Fruit fly (Drosophila melanogaster) whole organism, adult: ENCODE results near the gene Snx27.

Experiments used
- CG11617 ChIP-seq: fragments of 200-800 bp; sonication (Bioruptor generic); optimal IDR thresholded peaks from 2 replicates; lab custom pipeline; 2017; ENCODE audit warnings: mild to moderate bottlenecking, missing biosample characterization, missing genetic modification reagents, missing genetic modification characterization
- CG12768 ChIP-seq: fragments of 200-800 bp; sonication (Bioruptor generic); optimal IDR thresholded peaks from 2 replicates; lab custom pipeline; 2017; ENCODE audit warnings: missing biosample characterization, missing genetic modification characterization, mild to moderate bottlenecking, moderate library complexity, missing genetic modification reagents
- CG14711 ChIP-seq: fragments of 200-800 bp; sonication (Bioruptor generic); optimal IDR thresholded peaks from 2 replicates; lab custom pipeline; 2018; ENCODE audit warnings: missing biosample characterization, mild to moderate bottlenecking, missing genetic modification characterization, moderate library complexity
- CG1620 ChIP-seq: fragments of 200-800 bp; sonication (Bioruptor generic); optimal IDR thresholded peaks from 2 replicates; lab custom pipeline; 2016; ENCODE audit warnings: missing biosample characterization, missing genetic modification characterization
- CG33017 ChIP-seq: fragments of 200-800 bp; sonication (Bioruptor generic); optimal IDR thresholded peaks from 2 replicates; lab custom pipeline; 2018; ENCODE audit warnings: missing biosample characterization, mild to moderate bottlenecking, missing genetic modification characterization, moderate library complexity
- CG5204 ChIP-seq: fragments of 200-800 bp; sonication (Bioruptor generic); optimal IDR thresholded peaks from 2 replicates; lab custom pipeline; 2016; ENCODE audit warnings: missing biosample characterization, missing genetic modification characterization
- CG7045 ChIP-seq: fragments of 200-800 bp; sonication (Bioruptor generic); optimal IDR thresholded peaks from 2 replicates; lab custom pipeline; 2017; ENCODE audit warnings: missing biosample characterization, mild to moderate bottlenecking, missing genetic modification characterization
- CG7101 ChIP-seq: fragments of 200-800 bp; sonication (Bioruptor generic); optimal IDR thresholded peaks from 2 replicates; lab custom pipeline; 2018; ENCODE audit warnings: missing biosample characterization, mild to moderate bottlenecking, missing genetic modification characterization, moderate library complexity
- Clk ChIP-seq: fragments of 200-800 bp; sonication (Bioruptor generic); optimal IDR thresholded peaks from 2 replicates; lab custom pipeline; 2017; ENCODE audit warnings: missing biosample characterization, missing genetic modification characterization
- Crg-1 ChIP-seq: fragments of 200-800 bp; sonication (Bioruptor generic); optimal IDR thresholded peaks from 2 replicates; lab custom pipeline; 2016; ENCODE audit warnings: missing biosample characterization, missing genetic modification characterization
- Hr96 ChIP-seq: fragments of 200-800 bp; sonication (Bioruptor generic); optimal IDR thresholded peaks from 2 replicates; lab custom pipeline; 2016; ENCODE audit warnings: missing biosample characterization, missing genetic modification characterization
- Mnt ChIP-seq: fragments of 200-800 bp; sonication (Bioruptor generic); optimal IDR thresholded peaks from 2 replicates; lab custom pipeline; 2016; ENCODE audit warnings: missing biosample characterization, mild to moderate bottlenecking, missing genetic modification characterization
- bab1 ChIP-seq: fragments of 200-800 bp; sonication (Bioruptor generic); optimal IDR thresholded peaks from 3 replicates; lab custom pipeline; 2019; ENCODE audit warnings: missing biosample characterization, mild to moderate bottlenecking, missing genetic modification characterization, moderate library complexity
- cic ChIP-seq: fragments of 200-800 bp; sonication (Bioruptor generic); optimal IDR thresholded peaks from 2 replicates; lab custom pipeline; 2017; ENCODE audit warnings: missing biosample characterization, mild to moderate bottlenecking, missing genetic modification characterization, moderate library complexity
- cnc ChIP-seq, 2 experiments: fragments of >200 bp; optimal IDR thresholded peaks; 2 replicates each; lab custom pipeline; 2017
- kay ChIP-seq: fragments of 200-800 bp; sonication (Bioruptor generic); peaks from one replicate; lab custom pipeline; 2016; ENCODE audit warnings: missing biosample characterization, missing genetic modification characterization, borderline replicate concordance
- ovo ChIP-seq: fragments of 200-800 bp; sonication (Bioruptor generic); optimal IDR thresholded peaks from 2 replicates; lab custom pipeline; 2016; ENCODE audit warnings: missing biosample characterization, missing genetic modification characterization
- pad ChIP-seq: fragments of 200-800 bp; sonication (Bioruptor generic); optimal IDR thresholded peaks from 3 replicates; lab custom pipeline; 2017; ENCODE audit warnings: missing biosample characterization, missing genetic modification characterization, mild to moderate bottlenecking, moderate library complexity, missing genetic modification reagents
- tj ChIP-seq: fragments of 200-800 bp; sonication (Bioruptor generic); optimal IDR thresholded peaks from 3 replicates; lab custom pipeline; 2017; ENCODE audit warnings: missing biosample characterization, mild to moderate bottlenecking, missing genetic modification characterization, moderate library complexity
- toe ChIP-seq: fragments of 200-800 bp; sonication (Bioruptor generic); optimal IDR thresholded peaks from 2 replicates; lab custom pipeline; 2016; ENCODE audit warnings: missing biosample characterization, missing genetic modification characterization

Snx27 gene

DNA sequence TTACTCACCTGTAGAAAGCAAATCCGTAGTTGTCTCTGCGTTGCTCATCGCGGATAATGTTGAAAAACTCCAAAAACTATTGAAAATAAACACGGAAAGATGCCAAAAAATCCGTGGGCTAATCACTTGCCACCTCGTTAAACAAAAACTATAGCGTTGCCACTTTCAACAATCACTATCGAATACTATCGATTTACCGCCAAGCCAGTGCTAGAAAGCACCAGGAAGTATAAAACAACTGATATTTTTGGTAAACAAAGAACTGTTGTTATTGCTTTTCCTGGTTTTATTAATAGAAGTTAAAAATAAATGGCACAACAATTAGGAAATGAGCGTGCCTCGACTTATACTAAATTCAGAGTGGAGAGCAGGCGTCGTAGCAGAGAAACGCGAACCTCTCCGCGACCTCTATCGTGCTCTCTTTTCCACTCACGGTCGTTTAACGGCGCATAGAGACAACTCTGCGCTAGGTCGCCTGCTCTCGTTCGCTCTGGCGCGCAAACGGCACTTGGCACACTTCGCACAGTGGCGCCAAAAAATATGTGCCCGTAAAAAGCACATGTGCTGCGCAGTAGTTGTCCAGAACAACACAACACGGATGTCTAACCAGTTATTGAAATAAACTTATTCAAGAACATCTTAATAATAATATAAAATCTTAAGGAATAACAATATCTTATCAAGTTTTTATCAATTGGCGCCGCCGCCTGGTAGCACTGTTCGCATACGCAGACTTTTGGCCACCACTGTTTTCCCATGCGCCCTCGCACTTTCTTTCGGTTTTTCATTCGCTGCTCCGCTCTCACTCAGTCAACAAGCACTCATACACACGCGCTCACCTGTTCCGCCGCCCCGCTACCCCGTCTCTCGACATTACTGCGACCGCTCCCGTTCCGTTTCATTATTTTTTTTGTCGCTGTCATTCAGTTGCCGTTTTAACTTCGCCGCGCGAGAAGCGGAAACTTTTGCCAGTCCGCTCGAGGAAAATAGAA, 17.3 kb upstream of the Snx27 start, which contains the start of the genes lin-52 and CG15771:
lin-52 (minus strand) TSS at position 122 of the 992 bp plus-strand sequence.
CG15771 (plus strand) TSS at position 738 of the 992 bp plus-strand sequence.
- TF ChIP-seq cic (GFP tag; lab: Kevin White, UChicago) = peak; percentile 89
- TF ChIP-seq CG33017 (tag; lab: Kevin White, UChicago) = peak; percentile 93
- peak; percentile 98 for TF ChIP-seq ovo (GFP tag; lab: Kevin White, UChicago)
- peak; percentile 92 for TF ChIP-seq Clk (GFP tag; lab: Kevin White, UChicago)
- peak; percentile 91 for TF ChIP-seq Hr96 (GFP tag; lab: Kevin White, UChicago)
- peak; percentile 97 for TF ChIP-seq bab1 (GFP tag; lab: Kevin White, UChicago)
- peak; percentile 90 for TF ChIP-seq CG5204
- peak; percentile 92 for TF ChIP-seq CG14711 (tag; lab: Kevin White, UChicago)
- peak; percentile 93 for TF ChIP-seq pad (GFP tag; lab: Kevin White, UChicago)
- peak; percentile 99 for TF ChIP-seq CG11617 (GFP tag; lab: Kevin White, UChicago)
- no peak for TF ChIP-seq cnc (optimal IDR thresholded peaks at IDR 0.05; lab: Kevin White, UChicago)
- peak; percentile 100 for TF ChIP-seq Mnt
- peak; percentile 94 for TF ChIP-seq CG7045 (GFP tag; lab: Kevin White, UChicago)
- peak; percentile 97 for TF ChIP-seq CG7101
- TF ChIP-seq kay (GFP tag; lab: Kevin White, UChicago) = peak; percentile 95
- TF ChIP-seq Crg-1 = peak; percentile 87
- TF ChIP-seq toe = peak; percentile 85
- peak; percentile 93 for TF ChIP-seq tj
- TF ChIP-seq CG1620 (GFP tag; lab: Kevin White, UChicago) = peak; percentile 92
- peak; percentile 95 for TF ChIP-seq CG12768 (GFP tag; lab: Kevin White, UChicago)

DNA sequence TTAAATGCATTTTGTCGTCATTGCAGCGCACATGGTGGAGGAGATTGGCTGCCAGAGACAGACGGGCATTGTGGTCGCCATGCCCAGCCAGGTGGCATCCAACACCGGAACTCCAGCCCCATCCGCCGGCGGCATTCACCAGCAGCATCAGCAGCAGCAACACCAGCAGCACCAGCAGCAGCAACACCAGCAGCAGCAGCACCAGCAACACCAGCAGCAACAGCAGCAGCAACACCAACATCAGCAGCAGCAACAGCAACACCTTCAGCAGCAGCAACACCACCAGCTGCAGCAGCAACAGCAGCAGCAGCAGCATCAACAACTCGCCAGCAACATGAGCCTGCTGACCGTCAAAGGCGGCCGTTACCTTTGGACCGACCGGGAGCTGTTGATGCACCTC, 15.0 kb upstream of the Snx27 start:
- no peak for TF ChIP-seq Hr96 (GFP tag; lab: Kevin White, UChicago)

- TF ChIP-seq CG11617 (GFP tag; lab: Kevin White, UChicago) (peak; percentile 22), CG33017 (tag; lab: Kevin White, UChicago) (peak; percentile 19), tj (peak; percentile 21), Crg-1 (no peak), ovo (GFP tag; lab: Kevin White, UChicago) (no peak), CG7045 (GFP tag; lab: Kevin White, UChicago) (no peak), CG7101 (peak; percentile 61), CG14711 (tag; lab: Kevin White, UChicago) (peak; percentile 35)
Observed at dm6 chrX:5751949-5752348, 14.1 kb upstream of the Snx27 start, which contains the start of gene CG15772. Gene CG15772, plus strand, starts transcription at chrX:5752249.

dm6 chrX:5746864-5747861, 9.3 kb upstream of the Snx27 start, which contains the start of the genes IntS6 and Rtel1:
Gene IntS6, minus strand, starts transcription at chrX:5747254.
Gene Rtel1, plus strand, starts transcription at chrX:5747747.
- peak; percentile 74 for TF ChIP-seq cic (GFP tag; lab: Kevin White, UChicago)
- TF ChIP-seq CG11617 (GFP tag; lab: Kevin White, UChicago) = peak; percentile 93
- peak; percentile 95 for TF ChIP-seq Mnt
- TF ChIP-seq cnc (optimal IDR thresholded peaks at IDR 0.05; lab: Kevin White, UChicago) = no peak
- TF ChIP-seq CG14711 (tag; lab: Kevin White, UChicago) = peak; percentile 84
- peak; percentile 95 for TF ChIP-seq toe
- TF ChIP-seq CG7101 = peak; percentile 95
- TF ChIP-seq CG7045 (GFP tag; lab: Kevin White, UChicago) = peak; percentile 79
- TF ChIP-seq kay (GFP tag; lab: Kevin White, UChicago) = peak; percentile 91
- peak; percentile 69 for TF ChIP-seq tj
- peak; percentile 85 for TF ChIP-seq CG33017 (tag; lab: Kevin White, UChicago)
- TF ChIP-seq bab1 (GFP tag; lab: Kevin White, UChicago) = peak; percentile 95
- TF ChIP-seq Clk (GFP tag; lab: Kevin White, UChicago) = peak; percentile 71
- peak; percentile 85 for TF ChIP-seq CG12768 (GFP tag; lab: Kevin White, UChicago)
- TF ChIP-seq pad (GFP tag; lab: Kevin White, UChicago) = peak; percentile 74
- TF ChIP-seq CG5204 = peak; percentile 91
- TF ChIP-seq Crg-1 = peak; percentile 78
- peak; percentile 96 for TF ChIP-seq Hr96 (GFP tag; lab: Kevin White, UChicago)
- TF ChIP-seq ovo (GFP tag; lab: Kevin White, UChicago) = peak; percentile 67
- TF ChIP-seq CG1620 (GFP tag; lab: Kevin White, UChicago) = peak; percentile 95
